Fruit fly (Drosophila melanogaster) whole organism, embryonic: ENCODE data around the gene nonA.

ENCODE experiments used
- Abd-B ChIP-seq: fragments of 200-800 bp; sonication (Bioruptor generic); optimal IDR thresholded peaks from 2 replicates; lab custom pipeline; 2018; ENCODE audit warnings: missing biosample characterization, mild to moderate bottlenecking, missing genetic modification characterization, moderate library complexity
- BEAF-32 ChIP-seq: fragments of 200-800 bp; sonication (Bioruptor generic); optimal IDR thresholded peaks from 3 replicates; lab custom pipeline; 2017; ENCODE audit warnings: missing biosample characterization, missing genetic modification characterization, mild to moderate bottlenecking, moderate library complexity, missing genetic modification reagents
- CG11695 ChIP-seq: fragments of 200-800 bp; sonication (Bioruptor generic); IDR thresholded peaks from 3 replicates; pipeline ENCODE4 v1.3.6; 2022; ENCODE audit warnings: missing biosample characterization, missing genetic modification characterization
- CG11723 ChIP-seq: fragments of 200-800 bp; sonication (Bioruptor generic); optimal IDR thresholded peaks from 2 replicates; lab custom pipeline; 2017; ENCODE audit warnings: missing biosample characterization, mild to moderate bottlenecking, missing genetic modification characterization
- CG12769 ChIP-seq: fragments of 200-800 bp; sonication (Bioruptor generic); optimal IDR thresholded peaks from 2 replicates; lab custom pipeline; 2019; ENCODE audit warnings: missing biosample characterization, mild to moderate bottlenecking, missing genetic modification characterization, moderate library complexity
- CG13287 ChIP-seq: fragments of 200-800 bp; sonication (Bioruptor generic); IDR thresholded peaks from 2 replicates; pipeline ENCODE4 v1.3.6; 2022; ENCODE audit warnings: missing biosample characterization, missing genetic modification characterization; ENCODE audit not compliant: partially characterized antibody
- CG13894 ChIP-seq: fragments of 200-800 bp; sonication (Bioruptor generic); optimal IDR thresholded peaks from 3 replicates; lab custom pipeline; 2018; ENCODE audit warnings: missing biosample characterization, mild to moderate bottlenecking, missing genetic modification characterization, moderate library complexity
- CG14014 ChIP-seq: fragments of 200-800 bp; sonication (Bioruptor generic); IDR thresholded peaks from 2 replicates; pipeline ENCODE4 v1.3.6; 2022; ENCODE audit warnings: missing biosample characterization, missing genetic modification characterization
- CG14667 ChIP-seq: fragments of 200-800 bp; sonication (Bioruptor generic); IDR thresholded peaks from 2 replicates; pipeline ENCODE4 v1.3.6; 2022; ENCODE audit warnings: missing biosample characterization, missing genetic modification characterization
- CG16813 ChIP-seq: fragments of 200-800 bp; sonication (Bioruptor generic); IDR thresholded peaks from 3 replicates; pipeline ENCODE4 v1.3.6; 2022; ENCODE audit warnings: missing biosample characterization, missing genetic modification characterization; ENCODE audit not compliant: partially characterized antibody
- CG17568 ChIP-seq: fragments of 200-800 bp; sonication (Bioruptor generic); optimal IDR thresholded peaks from 2 replicates; lab custom pipeline; 2018; ENCODE audit warnings: missing biosample characterization, mild to moderate bottlenecking, missing genetic modification characterization, moderate library complexity
- CG2678 ChIP-seq: fragments of 200-800 bp; sonication (Bioruptor generic); optimal IDR thresholded peaks from 3 replicates; lab custom pipeline; 2019; ENCODE audit warnings: missing biosample characterization, mild to moderate bottlenecking, missing genetic modification characterization, moderate library complexity
- CG2712 ChIP-seq: fragments of 200-800 bp; optimal IDR thresholded peaks from 3 replicates; lab custom pipeline; 2019; ENCODE audit warnings: missing biosample characterization, mild to moderate bottlenecking, missing genetic modification characterization, moderate library complexity
- CG30403 ChIP-seq: fragments of 200-800 bp; sonication (Bioruptor generic); optimal IDR thresholded peaks from 3 replicates; lab custom pipeline; 2016; ENCODE audit warnings: missing biosample characterization, missing genetic modification characterization
- CG32772 ChIP-seq: fragments of 200-800 bp; sonication (Bioruptor generic); IDR thresholded peaks from 2 replicates; pipeline ENCODE4 v1.3.6; 2022; ENCODE audit warnings: missing biosample characterization, missing genetic modification characterization
- CG3281 ChIP-seq: fragments of 200-800 bp; sonication (Bioruptor generic); optimal IDR thresholded peaks from 3 replicates; lab custom pipeline; 2017; ENCODE audit warnings: missing biosample characterization, mild to moderate bottlenecking, missing genetic modification characterization
- CG33557 ChIP-seq: fragments of 200-800 bp; sonication (Bioruptor generic); optimal IDR thresholded peaks from 2 replicates; lab custom pipeline; 2019; ENCODE audit warnings: missing biosample characterization, mild to moderate bottlenecking, missing genetic modification characterization, moderate library complexity
- CG4730 ChIP-seq: fragments of 200-800 bp; sonication (Bioruptor generic); IDR thresholded peaks from 2 replicates; pipeline ENCODE4 v1.3.6; 2022; ENCODE audit warnings: missing biosample characterization, missing genetic modification characterization
- CG7786 ChIP-seq: fragments of 200-800 bp; sonication (Bioruptor generic); optimal IDR thresholded peaks from 2 replicates; lab custom pipeline; 2016; ENCODE audit warnings: missing biosample characterization, missing genetic modification characterization
- CG8281 ChIP-seq: fragments of 200-800 bp; sonication (Bioruptor generic); optimal IDR thresholded peaks from 2 replicates; lab custom pipeline; 2018; ENCODE audit warnings: missing biosample characterization, mild to moderate bottlenecking, missing genetic modification characterization, moderate library complexity
- CG9215 ChIP-seq: fragments of 200-800 bp; sonication (Bioruptor generic); IDR thresholded peaks from 2 replicates; pipeline ENCODE4 v1.3.6; 2022; ENCODE audit warnings: missing biosample characterization, missing genetic modification characterization
- CrebB ChIP-seq: fragments of 200-800 bp; sonication (Bioruptor generic); optimal IDR thresholded peaks from 3 replicates; lab custom pipeline; 2018; ENCODE audit warnings: missing biosample characterization, mild to moderate bottlenecking, missing genetic modification characterization
- Drgx ChIP-seq: fragments of 200-800 bp; sonication (Bioruptor generic); IDR thresholded peaks from 2 replicates; pipeline ENCODE4 v1.3.6; 2022; ENCODE audit warnings: missing biosample characterization, missing genetic modification characterization
- H2.0 ChIP-seq: fragments of 200-800 bp; sonication (Bioruptor generic); IDR thresholded peaks from 2 replicates; pipeline ENCODE4 v1.3.6; 2022; ENCODE audit warnings: missing biosample characterization, missing genetic modification characterization
- Mad ChIP-seq: fragments of 200-800 bp; sonication (Bioruptor generic); optimal IDR thresholded peaks from 2 replicates; lab custom pipeline; 2016; ENCODE audit warnings: missing biosample characterization, missing genetic modification characterization
- Trl ChIP-seq, 3 experiments: fragments of >200 bp in 2 of 3; fragments of 200-800 bp in 1 of 3; sonication (Bioruptor generic) in 1 of 3; optimal IDR thresholded peaks; 2 replicates in 1 of 3; 3 replicates in 2 of 3; lab custom pipeline; 2016 to 2017; ENCODE audit warnings: missing biosample characterization in 1 of 3, missing genetic modification characterization in 1 of 3
- abd-A ChIP-seq: fragments of 200-800 bp; sonication (Bioruptor generic); optimal IDR thresholded peaks from 3 replicates; lab custom pipeline; 2019; ENCODE audit warnings: missing biosample characterization, mild to moderate bottlenecking, missing genetic modification characterization, moderate library complexity
- bbx ChIP-seq: fragments of 200-800 bp; sonication (Bioruptor generic); IDR thresholded peaks from 2 replicates; pipeline ENCODE4 v1.3.6; 2022; ENCODE audit warnings: missing biosample characterization, missing genetic modification characterization; ENCODE audit not compliant: partially characterized antibody
- cad ChIP-seq: fragments of >200 bp; optimal IDR thresholded peaks from 2 replicates; lab custom pipeline; 2017; ENCODE audit warnings: missing biosample characterization, missing genetic modification characterization
- crol ChIP-seq: fragments of 200-800 bp; sonication (Bioruptor generic); IDR thresholded peaks from 2 replicates; pipeline ENCODE4 v1.3.6; 2022; ENCODE audit warnings: missing biosample characterization, missing genetic modification characterization
- dati ChIP-seq: fragments of 200-800 bp; sonication (Bioruptor generic); IDR thresholded peaks from 2 replicates; pipeline ENCODE4 v1.3.6; 2022; ENCODE audit warnings: missing biosample characterization, missing genetic modification characterization
- dpn ChIP-seq, 2 experiments: fragments of 200-800 bp; sonication (Bioruptor generic); optimal IDR thresholded peaks; 3 replicates each; lab custom pipeline; 2016; ENCODE audit warnings: missing biosample characterization in 2 of 2, missing genetic modification characterization in 2 of 2
- esg ChIP-seq: fragments of 200-800 bp; sonication (Bioruptor generic); conservative IDR thresholded peaks from 2 replicates; pipeline ENCODE4 v1.3.6; 2022; ENCODE audit warnings: missing biosample characterization, missing genetic modification characterization
- fd64A ChIP-seq: fragments of 200-800 bp; sonication (Bioruptor generic); optimal IDR thresholded peaks from 3 replicates; lab custom pipeline; 2018; ENCODE audit warnings: missing biosample characterization, mild to moderate bottlenecking, missing genetic modification characterization
- gcm ChIP-seq: fragments of 200-800 bp; sonication (Bioruptor generic); optimal IDR thresholded peaks from 2 replicates; lab custom pipeline; 2019; ENCODE audit warnings: missing biosample characterization, mild to moderate bottlenecking, missing genetic modification characterization, moderate library complexity
- gem ChIP-seq: fragments of 200-800 bp; sonication (Bioruptor generic); optimal IDR thresholded peaks from 2 replicates; lab custom pipeline; 2019; ENCODE audit warnings: missing biosample characterization, mild to moderate bottlenecking, missing genetic modification characterization, moderate library complexity
- hth ChIP-seq: fragments of >200 bp; optimal IDR thresholded peaks from 2 replicates; lab custom pipeline; 2017; ENCODE audit warnings: inconsistent platforms
- kni ChIP-seq: fragments of 200-800 bp; sonication (Bioruptor generic); optimal IDR thresholded peaks from 3 replicates; lab custom pipeline; 2017; ENCODE audit warnings: mild to moderate bottlenecking, missing biosample characterization, missing genetic modification reagents, missing genetic modification characterization
- mam ChIP-seq: fragments of 200-800 bp; sonication (Bioruptor generic); optimal IDR thresholded peaks from 3 replicates; lab custom pipeline; 2016; ENCODE audit warnings: missing biosample characterization, missing genetic modification characterization
- mld ChIP-seq: fragments of 200-800 bp; sonication (Bioruptor generic); IDR thresholded peaks from 3 replicates; pipeline ENCODE4 v1.3.6; 2022; ENCODE audit warnings: missing biosample characterization, missing genetic modification characterization; ENCODE audit not compliant: partially characterized antibody
- nerfin-2 ChIP-seq: fragments of 200-800 bp; sonication (Bioruptor generic); IDR thresholded peaks from 2 replicates; pipeline ENCODE4 v1.3.6; 2022; ENCODE audit warnings: missing biosample characterization, missing genetic modification characterization; ENCODE audit not compliant: partially characterized antibody
- nmo ChIP-seq: fragments of 200-800 bp; sonication (Bioruptor generic); optimal IDR thresholded peaks from 2 replicates; lab custom pipeline; 2018; ENCODE audit warnings: missing biosample characterization, mild to moderate bottlenecking, missing genetic modification characterization, moderate library complexity
- pb ChIP-seq: fragments of 200-800 bp; sonication (Bioruptor generic); optimal IDR thresholded peaks from 3 replicates; lab custom pipeline; 2016; ENCODE audit warnings: missing biosample characterization, missing genetic modification characterization
- pros ChIP-seq: fragments of 200-800 bp; sonication (Bioruptor generic); optimal IDR thresholded peaks from 3 replicates; lab custom pipeline; 2019; ENCODE audit warnings: missing biosample characterization, mild to moderate bottlenecking, missing genetic modification characterization, moderate library complexity
- psq ChIP-seq: fragments of 200-800 bp; sonication (Bioruptor generic); optimal IDR thresholded peaks from 2 replicates; lab custom pipeline; 2017; ENCODE audit warnings: missing biosample characterization, missing genetic modification characterization
- sisA ChIP-seq: fragments of 200-800 bp; sonication (Bioruptor generic); IDR thresholded peaks from 2 replicates; pipeline ENCODE4 v1.3.6; 2022; ENCODE audit warnings: missing biosample characterization, missing genetic modification characterization
- tx ChIP-seq: fragments of 200-800 bp; sonication (Bioruptor generic); optimal IDR thresholded peaks from 2 replicates; lab custom pipeline; 2016; ENCODE audit warnings: missing biosample characterization, missing genetic modification characterization
- zen ChIP-seq: fragments of 200-800 bp; sonication (Bioruptor generic); optimal IDR thresholded peaks from 3 replicates; lab custom pipeline; 2018; ENCODE audit warnings: missing biosample characterization, mild to moderate bottlenecking, missing genetic modification characterization, moderate library complexity

nonA gene

DNA sequence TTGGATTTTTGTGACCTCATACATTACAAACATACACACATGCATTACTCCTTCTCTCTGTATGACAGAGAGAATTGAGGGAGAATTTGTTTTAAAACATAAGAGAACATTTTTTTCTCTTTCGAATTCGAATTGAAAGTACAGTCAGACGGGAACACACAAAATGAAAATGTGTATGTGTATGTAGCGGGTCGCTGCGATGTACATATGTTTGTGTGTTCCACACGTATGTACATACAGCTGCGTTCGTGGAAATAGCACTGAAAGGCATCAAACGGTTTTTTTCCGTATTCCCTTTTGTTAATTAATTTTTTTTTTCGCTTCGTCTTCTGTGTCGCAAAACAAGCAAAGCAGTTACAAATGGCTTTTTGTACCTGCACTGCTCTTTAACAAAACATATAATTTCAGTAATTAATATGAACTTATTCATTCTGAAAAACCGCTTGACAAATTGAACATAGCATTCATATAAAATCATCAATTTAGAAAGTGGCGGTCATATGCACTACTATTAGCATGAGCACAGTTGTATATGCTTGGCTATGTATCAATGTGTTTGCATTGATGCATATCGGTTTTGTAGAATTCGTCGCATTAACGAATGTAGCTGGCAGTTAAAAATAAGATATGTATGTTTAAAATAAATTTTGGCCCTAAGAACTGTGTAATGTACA, 28.6 kb upstream of the nonA start (continued):
- TF ChIP-seq CG11723 (peak; percentile 94), mam (peak; percentile 95), dpn (GFP tag; optimal IDR thresholded peaks at IDR 0.05; lab: Kevin White, UChicago) (peak; percentile 95 to 96), bbx (GFP tag; lab: Robert Waterston, UW) (no peak), nmo (GFP tag; lab: Kevin White, UChicago) (peak; percentile 98), pros (GFP tag; lab: Kevin White, UChicago) (peak; percentile 85), esg (GFP tag; lab: Robert Waterston, UW) (peak; percentile 90), nerfin-2 (GFP tag; lab: Robert Waterston, UW) (no peak), CG33557 (GFP tag; lab: Kevin White, UChicago) (peak; percentile 96), CG17568 (GFP tag; lab: Kevin White, UChicago) (peak; percentile 93), CG2678 (peak; percentile 99), kni (peak; percentile 94), CG14014 (GFP tag; lab: Robert Waterston, UW) (peak; percentile 89), dati (GFP tag; lab: Robert Waterston, UW) (0 out of 2 replicates have a peak, but pooled peaks have one; percentile 37), CG9215 (GFP tag; lab: Robert Waterston, UW) (peak; percentile 91), CG7786 (peak; percentile 96), CG16813 (GFP tag; lab: Robert Waterston, UW) (no peak), Mad (peak; percentile 94), gcm (GFP tag; lab: Kevin White, UChicago) (peak; percentile 96), CG14667 (GFP tag; lab: Robert Waterston, UW) (peak; percentile 85), CG3281 (GFP tag; lab: Kevin White, UChicago) (peak; percentile 97), H2.0 (GFP tag; lab: Robert Waterston, UW) (peak; percentile 79), zen (peak; percentile 94), hth (lab: Kevin White, UChicago) (no peak), CG32772 (GFP tag; lab: Robert Waterston, UW) (peak; percentile 91), crol (GFP tag; lab: Robert Waterston, UW) (peak; percentile 49; the same call in 1 of the 2 replicates), BEAF-32 (GFP tag; lab: Kevin White, UChicago) (peak; percentile 25), CG2712 (tag; lab: Kevin White, UChicago) (peak; percentile 98), tx (GFP tag; lab: Kevin White, UChicago) (peak; percentile 96), Drgx (GFP tag; lab: Robert Waterston, UW) (peak; percentile 95), CG8281 (tag; lab: Kevin White, UChicago) (peak; percentile 91), CrebB (peak; percentile 94), mld (GFP tag; lab: Robert Waterston, UW) (no peak), CG11695 (GFP tag; lab: Robert Waterston, UW) (peak; percentile 97), Trl (optimal IDR thresholded peaks at IDR 0.05; lab: Kevin White, UChicago) (peak; percentile 71 to 84), Trl (GFP tag; optimal IDR thresholded peaks at IDR 0.05; lab: Kevin White, UChicago) (peak; percentile 95), sisA (GFP tag; lab: Robert Waterston, UW) (peak; percentile 91), gem (tag; lab: Kevin White, UChicago) (peak; percentile 98), psq (GFP tag; lab: Kevin White, UChicago) (peak; percentile 76), CG30403 (GFP tag; lab: Kevin White, UChicago) (peak; percentile 96), CG13894 (peak; percentile 97), CG12769 (peak; percentile 93), fd64A (GFP tag; lab: Kevin White, UChicago) (peak; percentile 93), CG13287 (GFP tag; lab: Robert Waterston, UW) (no peak; the same call in 1 of the 2 replicates), CG4730 (GFP tag; lab: Robert Waterston, UW) (peak; percentile 82), pb (GFP tag; lab: Kevin White, UChicago) (peak; percentile 92), Abd-B (peak; percentile 93), abd-A (peak; percentile 93), cad (no peak)
